Fruit fly (Drosophila melanogaster): ENCODE results near the gene eIF4E5.

- TF ChIP-seq CG10669 (GFP tag; optimal IDR thresholded peaks at IDR 0.05) (peak; percentile 5), CG4318 (GFP tag; optimal IDR thresholded peaks at IDR 0.05) (no peak), CG11762 (GFP tag; optimal IDR thresholded peaks at IDR 0.05; ENCODE audit: insufficient read depth) (no peak), acj6 (GFP tag; optimal IDR thresholded peaks at IDR 0.05) (peak; percentile 31), CG34406 (GFP tag; optimal IDR thresholded peaks at IDR 0.05) (no peak), CG9139 (GFP tag; optimal IDR thresholded peaks at IDR 0.05) (peak; percentile 81), CG16779 (tag; optimal IDR thresholded peaks at IDR 0.05) (peak; percentile 78), dac (GFP tag; optimal IDR thresholded peaks at IDR 0.05) (peak; percentile 8), svp (GFP tag) (peak; percentile 86)
Observed at dm6 chr3L:7854752-7855454, 39.8 kb upstream of the eIF4E5 start.

Data from whole organism, prepupa.